Fruit fly (Drosophila melanogaster): ENCODE data around the gene Alp11.

Alp11 gene

DNA sequence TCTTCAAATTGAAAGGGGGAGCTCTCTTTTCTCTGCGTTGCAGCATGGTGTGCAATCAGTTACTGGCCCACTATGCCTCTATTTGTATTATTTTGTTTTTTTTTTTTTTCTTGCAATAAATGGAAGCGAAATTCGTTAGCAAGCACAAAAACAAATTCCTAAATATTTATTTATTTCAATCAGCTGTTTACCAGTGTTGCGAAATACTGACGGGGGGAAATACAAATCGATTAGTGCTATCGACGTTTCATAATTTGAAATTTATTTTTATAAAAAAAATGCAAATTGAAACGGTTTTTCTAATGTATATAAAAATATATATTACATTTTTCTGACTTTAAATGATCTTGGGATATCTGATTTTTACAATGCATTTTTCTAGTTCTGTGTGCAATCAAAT, 15.6 kb upstream of the Alp11 start, which contains the start of gene CG15643 (continued):
- TF ChIP-seq BEAF-32 (GFP tag; optimal IDR thresholded peaks at IDR 0.05) (peak; percentile 18), crp (GFP tag; optimal IDR thresholded peaks at IDR 0.05) (peak in 1 of 2 experiments; percentile 84), CG8388 (GFP tag; optimal IDR thresholded peaks at IDR 0.05) (no peak), MBD-R2 (GFP tag; IDR thresholded peaks at IDR 0.05) (peak; percentile 70), CG2116 (GFP tag; optimal IDR thresholded peaks at IDR 0.05) (peak; percentile 32), CG3726 (GFP tag; IDR thresholded peaks at IDR 0.05) (no peak), tna (GFP tag; IDR thresholded peaks at IDR 0.05; ENCODE audit: partially characterized antibody) (no peak), onecut (GFP tag; IDR thresholded peaks at IDR 0.05) (0 out of 2 replicates have a peak, but pooled peaks have one; percentile 8), CG13287 (GFP tag; IDR thresholded peaks at IDR 0.05; ENCODE audit: partially characterized antibody) (0 out of 2 replicates have a peak, but pooled peaks have one; percentile 19), CG2678 (tag; optimal IDR thresholded peaks at IDR 0.05) (no peak), unc-4 (GFP tag; IDR thresholded peaks at IDR 0.05; ENCODE audit: partially characterized antibody) (peak; percentile 24; the same call in 1 of the 2 replicates), Dref (GFP tag; IDR thresholded peaks at IDR 0.05) (peak; percentile 60), Dp (GFP tag; optimal IDR thresholded peaks at IDR 0.05) (peak; percentile 61), exex (tag; optimal IDR thresholded peaks at IDR 0.05) (no peak), fd102C (GFP tag; optimal IDR thresholded peaks at IDR 0.05) (no peak), tgo (GFP tag; IDR thresholded peaks at IDR 0.05) (no peak), dimm (GFP tag; IDR thresholded peaks at IDR 0.05) (no peak), hbn (GFP tag; IDR thresholded peaks at IDR 0.05; ENCODE audit: partially characterized antibody) (0 out of 2 replicates have a peak, but pooled peaks have one; percentile 21)

DNA sequence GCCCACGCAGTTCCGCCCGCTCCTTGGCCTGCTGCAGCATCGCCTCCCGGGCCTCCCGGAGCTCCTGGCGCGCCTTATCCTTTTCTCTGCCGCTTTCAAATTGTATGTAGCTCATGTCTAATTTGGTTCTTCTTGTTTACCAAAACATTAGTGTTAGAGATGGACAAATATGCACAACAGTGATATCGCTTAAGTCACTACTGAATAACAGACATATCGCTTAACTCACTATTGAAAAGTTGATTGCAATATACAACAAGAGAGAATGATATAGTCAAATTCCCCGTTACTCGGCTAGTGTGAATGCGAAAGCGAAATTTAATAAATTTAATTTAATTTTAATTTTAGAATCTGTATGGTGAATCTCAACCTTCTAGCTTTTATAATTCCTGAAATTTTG, 13.1 kb upstream of the Alp11 start, which contains the start of gene CG9213:
TSS of gene CG9213 (minus strand) at position 152 of the 400 bp plus-strand sequence.
- TF ChIP-seq ci (GFP tag; IDR thresholded peaks at IDR 0.05) (no peak), Rfx (GFP tag; IDR thresholded peaks at IDR 0.05) (peak; percentile 39), MESR4 (GFP tag; optimal IDR thresholded peaks at IDR 0.05) (peak; percentile 40), zen2 (GFP tag; IDR thresholded peaks at IDR 0.05; ENCODE audit: partially characterized antibody) (peak; percentile 58; the same call in 2 of the 3 replicates), slbo (GFP tag; IDR thresholded peaks at IDR 0.05) (peak; percentile 29; the same call in 1 of the 2 replicates), bbx (GFP tag; IDR thresholded peaks at IDR 0.05; ENCODE audit: partially characterized antibody) (peak; percentile 72), CG10267 (tag; optimal IDR thresholded peaks at IDR 0.05) (peak; percentile 17), CG34422 (GFP tag; IDR thresholded peaks at IDR 0.05) (0 out of 3 replicates have a peak, but pooled peaks have one; percentile 44), CG3995 (GFP tag; optimal IDR thresholded peaks at IDR 0.05) (peak; percentile 98), Med (GFP tag) (peak; percentile 82), Dbx (GFP tag; IDR thresholded peaks at IDR 0.05) (0 out of 3 replicates have a peak, but pooled peaks have one; percentile 14), CG14860 (GFP tag; IDR thresholded peaks at IDR 0.05; ENCODE audit: partially characterized antibody) (peak; percentile 58; the same call in 2 of the 3 replicates), eve (GFP tag; optimal IDR thresholded peaks at IDR 0.05) (no peak), CG2120 (GFP tag; optimal IDR thresholded peaks at IDR 0.05) (peak; percentile 25), unc-4 (GFP tag; IDR thresholded peaks at IDR 0.05; ENCODE audit: partially characterized antibody) (peak; percentile 81), Pdp1 (GFP tag; optimal IDR thresholded peaks at IDR 0.05) (peak in 1 of 2 experiments; percentile 13), inv (GFP tag; IDR thresholded peaks at IDR 0.05; ENCODE audit: partially characterized antibody) (peak; percentile 70), hb (GFP tag; IDR thresholded peaks at IDR 0.05; ENCODE audit: partially characterized antibody) (peak; percentile 73), stwl (tag; optimal IDR thresholded peaks at IDR 0.05) (peak; percentile 34), CG2129 (GFP tag; IDR thresholded peaks at IDR 0.05; ENCODE audit: partially characterized antibody) (peak; percentile 57; the same call in 1 of the 2 replicates), phol (tag; optimal IDR thresholded peaks at IDR 0.05) (peak; percentile 10), Bteb2 (GFP tag; optimal IDR thresholded peaks at IDR 0.05) (no peak), Scr (GFP tag; IDR thresholded peaks at IDR 0.05; ENCODE audit: partially characterized antibody) (peak; percentile 87), Myb (GFP tag; optimal IDR thresholded peaks at IDR 0.05) (peak; percentile 35), Dref (GFP tag; IDR thresholded peaks at IDR 0.05) (peak; percentile 56), lilli (GFP tag; optimal IDR thresholded peaks at IDR 0.05) (peak; percentile 24), ftz-f1 (GFP tag; optimal IDR thresholded peaks at IDR 0.05) (no peak), amos (GFP tag; IDR thresholded peaks at IDR 0.05; ENCODE audit: partially characterized antibody) (peak; percentile 84), CG10147 (GFP tag; optimal IDR thresholded peaks at IDR 0.05) (no peak), chinmo (GFP tag; IDR thresholded peaks at IDR 0.05; ENCODE audit: partially characterized antibody) (0 out of 4 replicates have a peak, but pooled peaks have one; percentile 40), Bgb (GFP tag; IDR thresholded peaks at IDR 0.05; ENCODE audit: partially characterized antibody) (peak; percentile 84)

Data from whole organism, embryonic.